Fruit fly (Drosophila melanogaster): Measurements from ENCODE around the gene CG18171.

- no peak for TF ChIP-seq Sin3A (optimal IDR thresholded peaks at IDR 0.05)
- TF ChIP-seq ttk (optimal IDR thresholded peaks at IDR 0.05): no peak
- TF ChIP-seq psq (optimal IDR thresholded peaks at IDR 0.05): no peak
These were observed 23.6 kb upstream of the CG18171 start, which contains the start of gene CG13921 for dm6 chr3L:1746338-1747199.
